Fruit fly (Drosophila melanogaster): ENCODE results near the gene CG15528.

DNA sequence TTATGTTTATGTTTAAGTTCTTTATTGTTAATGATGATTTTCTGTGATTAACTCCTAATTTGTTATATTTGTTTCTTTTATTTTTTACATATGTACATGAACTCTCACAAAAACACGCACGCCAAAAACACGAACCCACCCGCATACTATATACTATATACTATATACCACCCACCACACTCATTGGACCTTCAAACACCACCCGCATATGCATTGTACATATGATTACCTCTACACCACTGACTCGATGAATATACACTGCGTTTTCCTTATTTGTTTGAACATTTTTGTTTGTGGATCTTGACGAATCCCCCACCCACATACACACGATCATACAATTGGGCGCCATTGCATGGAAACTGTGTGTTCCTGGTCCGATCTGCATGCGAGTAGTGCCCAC lies 19.6 kb downstream of the CG15528 start:
- TF ChIP-seq Sp1 (GFP tag; optimal IDR thresholded peaks at IDR 0.05) = no peak
- no peak for TF ChIP-seq Hnf4 (GFP tag; optimal IDR thresholded peaks at IDR 0.05)
- TF ChIP-seq Myc (optimal IDR thresholded peaks at IDR 0.05) = no peak
- TF ChIP-seq usp (GFP tag; optimal IDR thresholded peaks at IDR 0.05) = no peak
- no peak for TF ChIP-seq N (GFP tag; optimal IDR thresholded peaks at IDR 0.05)
- no peak for TF ChIP-seq Dfd (GFP tag; optimal IDR thresholded peaks at IDR 0.05)
- no peak for TF ChIP-seq lola (GFP tag; optimal IDR thresholded peaks at IDR 0.05)
- no peak for TF ChIP-seq Abd-B (GFP tag; optimal IDR thresholded peaks at IDR 0.05)

All from whole organism, wandering third instar larva.